Worm (Caenorhabditis elegans) whole organism, young adult: Measurements from ENCODE around the gene T12E12.6.

Experiments
- D2030.7 ChIP-seq: fragments of 200-800 bp; sonication (Bioruptor generic); IDR thresholded peaks from 2 replicates; pipeline ENCODE4 v1.3.6; 2022; ENCODE audit warnings: missing genetic modification reagents, missing genetic modification characterization, missing compliant biosample characterization
- F39B2.1 ChIP-seq: fragments of 200-800 bp; sonication (Bioruptor generic); IDR thresholded peaks from 2 replicates; pipeline ENCODE4 v1.3.6; 2022; ENCODE audit warnings: missing genetic modification reagents, missing genetic modification characterization, missing compliant biosample characterization
- K11D2.4 ChIP-seq: fragments of 200-800 bp; sonication (Bioruptor generic); IDR thresholded peaks from 2 replicates; pipeline ENCODE4 v1.3.6; 2022; ENCODE audit warnings: missing genetic modification reagents, missing genetic modification characterization, missing compliant biosample characterization
- T07F8.4 ChIP-seq: sonication (generic microtip); optimal IDR thresholded peaks from 2 replicates; lab custom pipeline; 2016; ENCODE audit warnings: mild to moderate bottlenecking, missing genetic modification characterization, moderate library complexity, missing compliant biosample characterization
- T26A5.8 ChIP-seq: sonication (generic microtip); optimal IDR thresholded peaks from 2 replicates; lab custom pipeline; 2016; ENCODE audit warnings: missing genetic modification characterization, missing compliant biosample characterization
- Y67H2A.10 ChIP-seq: fragments of 200-800 bp; sonication (Bioruptor generic); conservative IDR thresholded peaks from 2 replicates; pipeline ENCODE4 v1.3.6; 2022; ENCODE audit warnings: missing genetic modification reagents, missing genetic modification characterization, missing compliant biosample characterization
- aptf-2 ChIP-seq: fragments of 200-800 bp; sonication (Bioruptor generic); conservative IDR thresholded peaks from 2 replicates; pipeline ENCODE4 v1.3.6; 2022; ENCODE audit warnings: missing genetic modification reagents, missing genetic modification characterization, missing compliant biosample characterization
- athp-1 ChIP-seq: sonication (generic microtip); optimal IDR thresholded peaks from 2 replicates; lab custom pipeline; 2017; ENCODE audit warnings: mild to moderate bottlenecking, missing genetic modification characterization, missing compliant biosample characterization
- attf-5 ChIP-seq: fragments of 200-800 bp; sonication (Bioruptor generic); optimal IDR thresholded peaks from 2 replicates; lab custom pipeline; 2018; ENCODE audit warnings: mild to moderate bottlenecking, missing genetic modification characterization, missing compliant biosample characterization
- attf-6 ChIP-seq: fragments of 200-800 bp; sonication (Bioruptor generic); IDR thresholded peaks from 2 replicates; pipeline ENCODE4 v1.3.6; 2022; ENCODE audit warnings: missing genetic modification reagents, missing genetic modification characterization, missing compliant biosample characterization
- bed-2 ChIP-seq: fragments of 200-800 bp; sonication (Bioruptor generic); IDR thresholded peaks from 2 replicates; pipeline ENCODE4 v1.3.6; 2022; ENCODE audit warnings: missing genetic modification reagents, missing genetic modification characterization, missing compliant biosample characterization
- ccch-3 ChIP-seq: fragments of 200-800 bp; sonication (Bioruptor generic); optimal IDR thresholded peaks from 2 replicates; lab custom pipeline; 2018; ENCODE audit warnings: mild to moderate bottlenecking, missing genetic modification characterization, missing compliant biosample characterization
- ceh-100 ChIP-seq: fragments of 200-800 bp; sonication (Bioruptor generic); IDR thresholded peaks from 2 replicates; pipeline ENCODE4 v1.3.6; 2022; ENCODE audit warnings: missing genetic modification reagents, missing genetic modification characterization, missing compliant biosample characterization
- ceh-27 ChIP-seq: fragments of 200-800 bp; sonication (Bioruptor generic); optimal IDR thresholded peaks from 2 replicates; lab custom pipeline; 2018; ENCODE audit warnings: mild to moderate bottlenecking, missing genetic modification characterization, moderate library complexity, missing compliant biosample characterization
- ceh-79 ChIP-seq: sonication (generic microtip); optimal IDR thresholded peaks from 2 replicates; lab custom pipeline; 2017; ENCODE audit warnings: mild to moderate bottlenecking, missing genetic modification characterization, missing compliant biosample characterization
- dpl-1 ChIP-seq: fragments of 150-350 bp; optimal IDR thresholded peaks from 2 replicates; lab custom pipeline; 2014; ENCODE audit warnings: missing biosample characterization, missing genetic modification reagents, missing genetic modification characterization
- egl-44 ChIP-seq: fragments of 200-800 bp; sonication (Bioruptor generic); IDR thresholded peaks from 2 replicates; pipeline ENCODE4 v1.3.6; 2022; ENCODE audit warnings: missing genetic modification reagents, missing genetic modification characterization, missing compliant biosample characterization
- him-1 ChIP-seq: sonication (generic microtip); optimal IDR thresholded peaks from 2 replicates; lab custom pipeline; 2016; ENCODE audit warnings: missing genotype, missing genetic modification reagents, missing genetic modification characterization, missing compliant biosample characterization
- hlh-26 ChIP-seq: fragments of 200-800 bp; sonication (Bioruptor generic); conservative IDR thresholded peaks from 2 replicates; pipeline ENCODE4 v1.3.6; 2022; ENCODE audit warnings: missing genetic modification reagents, missing genetic modification characterization, missing compliant biosample characterization
- lag-1 ChIP-seq: fragments of 200-800 bp; sonication (Bioruptor generic); IDR thresholded peaks from 2 replicates; pipeline ENCODE4 v1.3.6; 2022; ENCODE audit warnings: missing genetic modification reagents, missing genetic modification characterization, missing compliant biosample characterization
- let-607 ChIP-seq, 2 experiments: fragments of 200-800 bp in 1 of 2; sonication (Bioruptor generic) in 1 of 2; sonication (generic microtip) in 1 of 2; optimal IDR thresholded peaks; 2 replicates each; lab custom pipeline; 2016 to 2018; ENCODE audit warnings: mild to moderate bottlenecking in 2 of 2, missing compliant biosample characterization in 2 of 2, missing genetic modification characterization in 2 of 2, moderate library complexity in 2 of 2, missing genotype in 1 of 2
- lin-54 ChIP-seq: fragments of 200-800 bp; sonication (Bioruptor generic); optimal IDR thresholded peaks from 2 replicates; lab custom pipeline; 2018; ENCODE audit warnings: mild to moderate bottlenecking, missing genetic modification characterization, missing compliant biosample characterization
- madf-10 ChIP-seq: sonication (generic microtip); optimal IDR thresholded peaks from 2 replicates; lab custom pipeline; 2016; ENCODE audit warnings: mild to moderate bottlenecking, missing genetic modification characterization, missing compliant biosample characterization
- mxl-1 ChIP-seq: sonication (generic microtip); optimal IDR thresholded peaks from 2 replicates; lab custom pipeline; 2016; ENCODE audit warnings: missing genetic modification characterization, missing compliant biosample characterization
- nhr-179 ChIP-seq: sonication (generic microtip); optimal IDR thresholded peaks from 2 replicates; lab custom pipeline; 2016; ENCODE audit warnings: mild to moderate bottlenecking, missing genetic modification characterization, missing compliant biosample characterization
- pbrm-1 ChIP-seq: fragments of 200-800 bp; sonication (Bioruptor generic); IDR thresholded peaks from 2 replicates; pipeline ENCODE4 v1.3.6; 2022; ENCODE audit warnings: missing genetic modification reagents, missing genetic modification characterization, missing compliant biosample characterization
- rpc-1 ChIP-seq, 2 experiments: fragments of 150-350 bp in 1 of 2; sonication (generic microtip) in 1 of 2; optimal IDR thresholded peaks; 2 replicates each; lab custom pipeline; 2014 to 2018; ENCODE audit warnings: missing biosample characterization in 1 of 2, missing genetic modification characterization in 1 of 2, missing genetic modification reagents in 1 of 2, missing genotype in 1 of 2
- sea-2 ChIP-seq: fragments of 200-800 bp; sonication (Bioruptor generic); IDR thresholded peaks from 2 replicates; pipeline ENCODE4 v1.3.6; 2022; ENCODE audit warnings: missing genetic modification characterization, missing compliant biosample characterization
- snpc-1.3 ChIP-seq: sonication (generic microtip); optimal IDR thresholded peaks from 2 replicates; lab custom pipeline; 2017; ENCODE audit warnings: missing genetic modification characterization, mild to moderate bottlenecking, missing compliant biosample characterization, antibody characterized with exemption, moderate library complexity, missing genotype, missing genetic modification reagents; ENCODE audit not compliant: insufficient read depth
- somi-1 ChIP-seq: fragments of 200-800 bp; sonication (Bioruptor generic); optimal IDR thresholded peaks from 2 replicates; lab custom pipeline; 2018; ENCODE audit warnings: mild to moderate bottlenecking, missing genetic modification characterization, missing compliant biosample characterization
- xnd-1 ChIP-seq: sonication (generic microtip); optimal IDR thresholded peaks from 2 replicates; lab custom pipeline; 2016; ENCODE audit warnings: missing genotype, missing genetic modification reagents, missing genetic modification characterization, missing compliant biosample characterization
- zim-3 ChIP-seq: sonication (generic microtip); optimal IDR thresholded peaks from 2 replicates; lab custom pipeline; 2017; ENCODE audit warnings: mild to moderate bottlenecking, missing genetic modification characterization, moderate library complexity, missing compliant biosample characterization
- ztf-26 ChIP-seq: sonication (generic microtip); optimal IDR thresholded peaks from 2 replicates; lab custom pipeline; 2017; ENCODE audit warnings: missing genetic modification characterization, missing compliant biosample characterization
- ztf-3 ChIP-seq: fragments of 200-800 bp; sonication (Bioruptor generic); optimal IDR thresholded peaks from 2 replicates; lab custom pipeline; 2018; ENCODE audit warnings: mild to moderate bottlenecking, missing genetic modification characterization, missing compliant biosample characterization

T12E12.6 gene

ce11 chrIV:5528285-5528684 lies 45.6 kb downstream of the T12E12.6 start, which contains the start of gene unc-5:
Gene unc-5, minus strand, starts transcription at chrIV:5528338.
- TF ChIP-seq madf-10 (tag; lab: Kevin White, UChicago) = no peak
- TF ChIP-seq somi-1 (GFP tag; lab: Kevin White, UChicago) = no peak
- no peak for TF ChIP-seq ztf-3 (GFP tag; lab: Kevin White, UChicago)
- TF ChIP-seq attf-6 (GFP tag; lab: Robert Waterston, UW) = no peak
- no peak for TF ChIP-seq T26A5.8 (tag; lab: Kevin White, UChicago)
- no peak for TF ChIP-seq F39B2.1
- no peak for TF ChIP-seq dpl-1 (GFP tag; lab: Kevin White, UChicago)
- no peak for TF ChIP-seq snpc-1.3 (tag; lab: Kevin White, UChicago)
- TF ChIP-seq T07F8.4 (tag; lab: Kevin White, UChicago) = no peak
- no peak for TF ChIP-seq nhr-179 (tag; lab: Kevin White, UChicago)
- TF ChIP-seq athp-1 (tag; lab: Kevin White, UChicago) = no peak
- no peak for TF ChIP-seq ztf-26
- TF ChIP-seq sea-2 (GFP tag; lab: Robert Waterston, UW) = no peak
- TF ChIP-seq him-1 (tag; lab: Kevin White, UChicago) = no peak
- no peak for TF ChIP-seq ceh-27 (GFP tag; lab: Kevin White, UChicago)
- TF ChIP-seq aptf-2 (GFP tag; lab: Robert Waterston, UW) = no peak
- no peak for TF ChIP-seq pbrm-1 (GFP tag; lab: Robert Waterston, UW)
- TF ChIP-seq D2030.7 = no peak
- no peak for TF ChIP-seq rpc-1 (optimal IDR thresholded peaks at IDR 0.05; lab: Kevin White, UChicago)
- TF ChIP-seq rpc-1 (tag; optimal IDR thresholded peaks at IDR 0.05; lab: Kevin White, UChicago) = no peak
- TF ChIP-seq let-607 (tag; optimal IDR thresholded peaks at IDR 0.05; lab: Kevin White, UChicago) = no peak

- TF ChIP-seq F39B2.1 = no peak
- TF ChIP-seq lin-54 = no peak
- TF ChIP-seq ccch-3 (GFP tag; lab: Kevin White, UChicago) = no peak
- TF ChIP-seq K11D2.4 = no peak
- TF ChIP-seq attf-5 (GFP tag; lab: Kevin White, UChicago) = no peak
These were observed 47.1 kb downstream of the T12E12.6 start for ce11 chrIV:5526711-5527383.

- TF ChIP-seq lin-54 (no peak), lag-1 (GFP tag; lab: Robert Waterston, UW) (no peak), egl-44 (GFP tag; lab: Robert Waterston, UW) (no peak), mxl-1 (tag; lab: Kevin White, UChicago) (no peak), ceh-79 (tag; lab: Kevin White, UChicago) (no peak), xnd-1 (no peak), zim-3 (tag; lab: Kevin White, UChicago) (no peak), ccch-3 (GFP tag; lab: Kevin White, UChicago) (no peak), T26A5.8 (tag; lab: Kevin White, UChicago) (no peak), ceh-100 (GFP tag; lab: Robert Waterston, UW) (no peak), bed-2 (GFP tag; lab: Robert Waterston, UW) (no peak), Y67H2A.10 (no peak), snpc-1.3 (tag; lab: Kevin White, UChicago) (no peak), hlh-26 (GFP tag; lab: Robert Waterston, UW) (no peak)
- TF ChIP-seq, all 124 proteins: peak for 0
These were observed 54.9 kb downstream of the T12E12.6 start for ce11 chrIV:5519044-5519443.
